Worm (Caenorhabditis elegans) whole organism, L2 larva: ENCODE data around the gene B0244.9.

ENCODE experiments used
- ama-1 ChIP-seq: fragments of 150-350 bp; optimal IDR thresholded peaks from 2 replicates; lab custom pipeline; 2018; ENCODE audit warnings: inconsistent platforms
- fos-1 ChIP-seq: fragments of 150-350 bp; optimal IDR thresholded peaks from 2 replicates; lab custom pipeline; 2014; ENCODE audit warnings: missing biosample characterization, missing genetic modification characterization
- lin-11 ChIP-seq: fragments of 150-350 bp; sonication (generic microtip); optimal IDR thresholded peaks from 2 replicates; lab custom pipeline; 2014; ENCODE audit warnings: missing biosample characterization, missing genetic modification characterization, inconsistent platforms, mixed read lengths
- lin-39 ChIP-seq: fragments of 150-350 bp; optimal IDR thresholded peaks from 2 replicates; lab custom pipeline; 2014; ENCODE audit warnings: missing biosample characterization, missing genetic modification reagents, missing genetic modification characterization
- lsy-2 ChIP-seq, 2 experiments: fragments of 150-350 bp in 1 of 2; sonication (generic microtip) in 1 of 2; optimal IDR thresholded peaks; 2 replicates each; lab custom pipeline; 2014 to 2017; ENCODE audit warnings: missing biosample characterization in 2 of 2, missing genetic modification characterization in 2 of 2
- nhr-12 ChIP-seq: fragments of 150-350 bp; optimal IDR thresholded peaks from 2 replicates; lab custom pipeline; 2014; ENCODE audit warnings: missing biosample characterization, missing genetic modification characterization
- nhr-23 ChIP-seq: fragments of 150-350 bp; optimal IDR thresholded peaks from 2 replicates; lab custom pipeline; 2014; ENCODE audit warnings: missing biosample characterization, missing genetic modification reagents, missing genetic modification characterization
- skn-1 ChIP-seq: sonication (generic microtip); optimal IDR thresholded peaks from 2 replicates; lab custom pipeline; 2017; ENCODE audit warnings: missing biosample characterization, missing genetic modification characterization
- zag-1 ChIP-seq: fragments of 150-350 bp; optimal IDR thresholded peaks from 2 replicates; lab custom pipeline; 2014; ENCODE audit warnings: missing biosample characterization, missing genetic modification characterization

DNA sequence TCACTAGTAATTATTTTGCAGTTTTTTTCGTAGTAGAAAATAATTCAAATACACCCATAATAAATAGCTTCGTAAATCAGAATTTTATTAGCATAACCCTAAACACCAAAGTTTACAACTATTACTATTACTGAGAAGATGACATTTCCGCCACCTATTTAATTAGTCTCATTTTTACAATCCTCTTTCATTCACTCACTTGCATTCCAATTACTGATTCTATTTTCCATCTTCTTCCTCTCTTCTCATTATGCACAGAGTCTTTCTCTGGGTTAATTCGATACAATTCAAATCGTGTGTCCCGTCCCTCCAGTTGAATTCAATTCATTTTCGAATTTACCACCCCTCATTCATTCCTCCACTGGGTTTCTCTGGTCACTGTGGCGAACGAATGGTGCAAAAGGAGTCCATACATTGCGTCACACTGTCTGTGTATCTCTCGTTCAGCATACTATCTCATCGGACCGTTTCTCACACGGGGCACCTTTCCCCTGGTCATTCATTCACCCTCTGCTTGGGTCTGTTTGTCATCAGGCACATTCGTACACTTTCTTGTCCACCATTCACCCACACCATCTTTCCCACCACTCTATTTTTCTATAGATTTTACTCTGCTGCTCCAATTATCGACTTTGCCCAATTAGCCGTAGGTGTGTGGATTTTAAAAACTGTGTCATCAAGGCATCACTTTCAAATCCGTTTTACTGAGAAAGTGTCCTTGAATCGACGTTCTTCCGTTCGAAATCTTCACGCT is 10.4 kb downstream of the B0244.9 start:
- TF ChIP-seq nhr-23 (tag; lab: Kevin White, UChicago) (no peak), lin-39 (tag; lab: Kevin White, UChicago) (no peak), nhr-12 (no peak), lin-11 (tag; lab: Kevin White, UChicago) (no peak), ama-1 (no peak), zag-1 (tag; lab: Kevin White, UChicago) (no peak), skn-1 (tag; lab: Kevin White, UChicago) (no peak), lsy-2 (tag; optimal IDR thresholded peaks at IDR 0.05; lab: Kevin White, UChicago) (no peak), fos-1 (tag; lab: Kevin White, UChicago) (no peak)
